Fruit fly (Drosophila melanogaster) whole organism, embryonic: ENCODE measurements around the gene can.

Experiments
- ATbp ChIP-seq: fragments of 200-800 bp; sonication (Bioruptor generic); optimal IDR thresholded peaks from 2 replicates; lab custom pipeline; 2017; ENCODE audit warnings: missing biosample characterization, mild to moderate bottlenecking, missing genetic modification characterization, missing genetic modification reagents
- Bgb ChIP-seq: fragments of 200-800 bp; sonication (Bioruptor generic); IDR thresholded peaks from 2 replicates; pipeline ENCODE4 v1.3.6; 2022; ENCODE audit warnings: missing biosample characterization, missing genetic modification characterization; ENCODE audit not compliant: partially characterized antibody
- Blimp-1 ChIP-seq: fragments of 200-800 bp; sonication (Bioruptor generic); optimal IDR thresholded peaks from 3 replicates; lab custom pipeline; 2018; ENCODE audit warnings: missing biosample characterization, missing genetic modification characterization, mild to moderate bottlenecking, moderate library complexity, missing genetic modification reagents
- BtbVII ChIP-seq: fragments of 200-800 bp; sonication (Bioruptor generic); optimal IDR thresholded peaks from 3 replicates; lab custom pipeline; 2017; ENCODE audit warnings: missing biosample characterization, mild to moderate bottlenecking, missing genetic modification characterization
- CG11504 ChIP-seq: fragments of 200-800 bp; sonication (Bioruptor generic); optimal IDR thresholded peaks from 3 replicates; lab custom pipeline; 2019; ENCODE audit warnings: missing biosample characterization, mild to moderate bottlenecking, missing genetic modification characterization, moderate library complexity
- CG14667 ChIP-seq: fragments of 200-800 bp; sonication (Bioruptor generic); IDR thresholded peaks from 2 replicates; pipeline ENCODE4 v1.3.6; 2022; ENCODE audit warnings: missing biosample characterization, missing genetic modification characterization
- CG16863 ChIP-seq: fragments of 200-800 bp; sonication (Bioruptor generic); optimal IDR thresholded peaks from 3 replicates; lab custom pipeline; 2016; ENCODE audit warnings: missing biosample characterization, missing genetic modification characterization
- CG17359 ChIP-seq: fragments of 200-800 bp; sonication (Bioruptor generic); optimal IDR thresholded peaks from 3 replicates; lab custom pipeline; 2018; ENCODE audit warnings: missing biosample characterization, mild to moderate bottlenecking, missing genetic modification characterization, moderate library complexity
- CG1792 ChIP-seq: fragments of 200-800 bp; sonication (Bioruptor generic); optimal IDR thresholded peaks from 2 replicates; lab custom pipeline; 2016; ENCODE audit warnings: missing biosample characterization, missing genetic modification characterization
- CG1832 ChIP-seq: fragments of 200-800 bp; sonication (Bioruptor generic); optimal IDR thresholded peaks from 2 replicates; lab custom pipeline; 2017; ENCODE audit warnings: missing biosample characterization, mild to moderate bottlenecking, missing genetic modification characterization, inconsistent platforms
- CG2712 ChIP-seq: fragments of 200-800 bp; optimal IDR thresholded peaks from 3 replicates; lab custom pipeline; 2019; ENCODE audit warnings: missing biosample characterization, mild to moderate bottlenecking, missing genetic modification characterization, moderate library complexity
- CG2875 ChIP-seq: fragments of 200-800 bp; sonication (Bioruptor generic); optimal IDR thresholded peaks from 2 replicates; lab custom pipeline; 2017; ENCODE audit warnings: missing biosample characterization, mild to moderate bottlenecking, missing genetic modification characterization, missing genetic modification reagents
- CG3163 ChIP-seq: fragments of 200-800 bp; sonication (Bioruptor generic); optimal IDR thresholded peaks from 3 replicates; lab custom pipeline; 2016; ENCODE audit warnings: missing biosample characterization, missing genetic modification characterization
- CG3281 ChIP-seq: fragments of 200-800 bp; sonication (Bioruptor generic); optimal IDR thresholded peaks from 3 replicates; lab custom pipeline; 2017; ENCODE audit warnings: missing biosample characterization, mild to moderate bottlenecking, missing genetic modification characterization
- CG3995 ChIP-seq: fragments of 200-800 bp; sonication (Bioruptor generic); optimal IDR thresholded peaks from 3 replicates; lab custom pipeline; 2016; ENCODE audit warnings: missing biosample characterization, missing genetic modification characterization
- CG4328 ChIP-seq: fragments of 200-800 bp; sonication (Bioruptor generic); optimal IDR thresholded peaks from 3 replicates; lab custom pipeline; 2017; ENCODE audit warnings: missing biosample characterization, missing genetic modification reagents, missing genetic modification characterization
- CG5245 ChIP-seq: fragments of 200-800 bp; sonication (Bioruptor generic); optimal IDR thresholded peaks from 3 replicates; lab custom pipeline; 2016; ENCODE audit warnings: missing biosample characterization, missing genetic modification characterization
- CG6689 ChIP-seq: fragments of 200-800 bp; sonication (Bioruptor generic); IDR thresholded peaks from 2 replicates; pipeline ENCODE4 v1.3.6; 2022; ENCODE audit warnings: missing biosample characterization, missing genetic modification characterization
- CG8089 ChIP-seq: fragments of 200-800 bp; sonication (Bioruptor generic); optimal IDR thresholded peaks from 3 replicates; lab custom pipeline; 2016; ENCODE audit warnings: missing biosample characterization, missing genetic modification characterization
- Dp ChIP-seq: fragments of 200-800 bp; sonication (Bioruptor generic); optimal IDR thresholded peaks from 2 replicates; lab custom pipeline; 2018; ENCODE audit warnings: missing biosample characterization, mild to moderate bottlenecking, missing genetic modification characterization, moderate library complexity
- Drgx ChIP-seq: fragments of 200-800 bp; sonication (Bioruptor generic); IDR thresholded peaks from 2 replicates; pipeline ENCODE4 v1.3.6; 2022; ENCODE audit warnings: missing biosample characterization, missing genetic modification characterization
- E2f2 ChIP-seq: fragments of 200-800 bp; sonication (Bioruptor generic); IDR thresholded peaks from 2 replicates; pipeline ENCODE4 v1.3.6; 2022; ENCODE audit warnings: missing biosample characterization, missing genetic modification characterization
- ERR ChIP-seq: fragments of 200-800 bp; sonication (Bioruptor generic); optimal IDR thresholded peaks from 2 replicates; lab custom pipeline; 2016; ENCODE audit warnings: missing biosample characterization, missing genetic modification characterization
- HLH4C ChIP-seq: fragments of 200-800 bp; sonication (Bioruptor generic); IDR thresholded peaks from 3 replicates; pipeline ENCODE4 v1.3.6; 2022; ENCODE audit warnings: missing biosample characterization, missing genetic modification characterization; ENCODE audit not compliant: partially characterized antibody
- Hand ChIP-seq: fragments of 200-800 bp; sonication (Bioruptor generic); optimal IDR thresholded peaks from 2 replicates; lab custom pipeline; 2017; ENCODE audit warnings: mild to moderate bottlenecking, missing biosample characterization, missing genetic modification reagents, missing genetic modification characterization
- Jarid2 ChIP-seq: fragments of 200-800 bp; sonication (Bioruptor generic); optimal IDR thresholded peaks from 3 replicates; lab custom pipeline; 2017; ENCODE audit warnings: mild to moderate bottlenecking, missing biosample characterization, missing genetic modification reagents, missing genetic modification characterization
- NC2α ChIP-seq: fragments of 200-800 bp; sonication (Bioruptor generic); optimal IDR thresholded peaks from 2 replicates; lab custom pipeline; 2016; ENCODE audit warnings: missing biosample characterization, missing genetic modification characterization
- Sin3A ChIP-seq: fragments of >200 bp; optimal IDR thresholded peaks from 2 replicates; lab custom pipeline; 2018
- Usf ChIP-seq: fragments of 200-800 bp; sonication (Bioruptor generic); optimal IDR thresholded peaks from 2 replicates; lab custom pipeline; 2017; ENCODE audit warnings: missing genotype, missing biosample characterization, missing genetic modification characterization
- YL-1 ChIP-seq: fragments of 200-800 bp; sonication (Bioruptor generic); optimal IDR thresholded peaks from 3 replicates; lab custom pipeline; 2017; ENCODE audit warnings: missing biosample characterization, mild to moderate bottlenecking, missing genetic modification characterization
- ac ChIP-seq: fragments of 200-800 bp; sonication (Bioruptor generic); optimal IDR thresholded peaks from 3 replicates; lab custom pipeline; 2017; ENCODE audit warnings: missing biosample characterization, mild to moderate bottlenecking, missing genetic modification characterization
- ara ChIP-seq: fragments of 200-800 bp; sonication (Bioruptor generic); IDR thresholded peaks from 2 replicates; pipeline ENCODE4 v1.3.6; 2022; ENCODE audit warnings: missing biosample characterization, missing genetic modification characterization
- bsh ChIP-seq, 2 experiments: fragments of 200-800 bp; sonication (Bioruptor generic); optimal IDR thresholded peaks; 2 replicates each; lab custom pipeline; 2017 to 2018; ENCODE audit warnings: mild to moderate bottlenecking in 2 of 2, missing biosample characterization in 2 of 2, missing genetic modification characterization in 2 of 2, moderate library complexity in 1 of 2
- cato ChIP-seq: fragments of 200-800 bp; sonication (Bioruptor generic); optimal IDR thresholded peaks from 2 replicates; lab custom pipeline; 2016; ENCODE audit warnings: missing biosample characterization, missing genetic modification characterization, borderline replicate concordance
- emc ChIP-seq: fragments of 200-800 bp; sonication (Bioruptor generic); optimal IDR thresholded peaks from 2 replicates; lab custom pipeline; 2016; ENCODE audit warnings: missing biosample characterization, missing genetic modification characterization
- fd96Cb ChIP-seq: fragments of 200-800 bp; sonication (Bioruptor generic); optimal IDR thresholded peaks from 2 replicates; lab custom pipeline; 2018; ENCODE audit warnings: missing biosample characterization, mild to moderate bottlenecking, missing genetic modification characterization, moderate library complexity
- gem ChIP-seq: fragments of 200-800 bp; sonication (Bioruptor generic); optimal IDR thresholded peaks from 2 replicates; lab custom pipeline; 2019; ENCODE audit warnings: missing biosample characterization, mild to moderate bottlenecking, missing genetic modification characterization, moderate library complexity
- hb ChIP-seq: fragments of 200-800 bp; sonication (Bioruptor generic); IDR thresholded peaks from 3 replicates; pipeline ENCODE4 v1.3.6; 2022; ENCODE audit warnings: missing biosample characterization, missing genetic modification characterization; ENCODE audit not compliant: partially characterized antibody
- ind ChIP-seq: fragments of 200-800 bp; sonication (Bioruptor generic); optimal IDR thresholded peaks from 3 replicates; lab custom pipeline; 2016; ENCODE audit warnings: missing biosample characterization, missing genetic modification characterization
- kni ChIP-seq: fragments of 200-800 bp; sonication (Bioruptor generic); optimal IDR thresholded peaks from 3 replicates; lab custom pipeline; 2017; ENCODE audit warnings: mild to moderate bottlenecking, missing biosample characterization, missing genetic modification reagents, missing genetic modification characterization
- lbe ChIP-seq: fragments of 200-800 bp; sonication (Bioruptor generic); optimal IDR thresholded peaks from 2 replicates; lab custom pipeline; 2016; ENCODE audit warnings: missing biosample characterization, mild to moderate bottlenecking, missing genetic modification characterization
- mirr ChIP-seq: fragments of 200-800 bp; sonication (Bioruptor generic); optimal IDR thresholded peaks from 3 replicates; lab custom pipeline; 2018; ENCODE audit warnings: missing biosample characterization, mild to moderate bottlenecking, missing genetic modification characterization
- phol ChIP-seq: fragments of 200-800 bp; sonication (Bioruptor generic); optimal IDR thresholded peaks from 3 replicates; lab custom pipeline; 2018; ENCODE audit warnings: missing biosample characterization, mild to moderate bottlenecking, missing genetic modification characterization, moderate library complexity
- repo ChIP-seq: fragments of 200-800 bp; sonication (Bioruptor generic); optimal IDR thresholded peaks from 2 replicates; lab custom pipeline; 2016; ENCODE audit warnings: missing biosample characterization, missing genetic modification characterization
- salm ChIP-seq: fragments of 200-800 bp; sonication (Bioruptor generic); optimal IDR thresholded peaks from 2 replicates; lab custom pipeline; 2018; ENCODE audit warnings: missing biosample characterization, mild to moderate bottlenecking, missing genetic modification characterization
- slp2 ChIP-seq: fragments of 200-800 bp; sonication (Bioruptor generic); optimal IDR thresholded peaks from 2 replicates; lab custom pipeline; 2016; ENCODE audit warnings: missing biosample characterization, missing genetic modification characterization
- ssp ChIP-seq: fragments of 200-800 bp; sonication (Bioruptor generic); IDR thresholded peaks from 2 replicates; pipeline ENCODE4 v1.3.6; 2022; ENCODE audit warnings: missing biosample characterization, missing genetic modification characterization
- tll ChIP-seq, 2 experiments: fragments of 200-800 bp in 1 of 2; fragments of >200 bp in 1 of 2; sonication (Bioruptor generic) in 1 of 2; optimal IDR thresholded peaks; 2 replicates each; lab custom pipeline; 2017 to 2019; ENCODE audit warnings: missing biosample characterization in 2 of 2, missing genetic modification characterization in 2 of 2, mild to moderate bottlenecking in 1 of 2, moderate library complexity in 1 of 2
- vnd ChIP-seq: fragments of 200-800 bp; sonication (Bioruptor generic); IDR thresholded peaks from 3 replicates; pipeline ENCODE4 v1.3.6; 2022; ENCODE audit warnings: missing biosample characterization, missing genetic modification characterization; ENCODE audit not compliant: partially characterized antibody
- zen2 ChIP-seq: fragments of 200-800 bp; sonication (Bioruptor generic); IDR thresholded peaks from 3 replicates; pipeline ENCODE4 v1.3.6; 2022; ENCODE audit warnings: missing biosample characterization, missing genetic modification characterization; ENCODE audit not compliant: partially characterized antibody

Gene can

dm6 chr3L:10315823-10316222 is 48.9 kb upstream of the can start (continued):
- TF ChIP-seq CG11504, result peak; percentile 14
- no peak for TF ChIP-seq CG2875
- TF ChIP-seq Dp, result no peak
- TF ChIP-seq CG3281 (GFP tag; lab: Kevin White, UChicago), result no peak
- TF ChIP-seq Sin3A (lab: Kevin White, UChicago), result no peak
- no peak for TF ChIP-seq Blimp-1 (GFP tag; lab: Kevin White, UChicago)
- no peak for TF ChIP-seq CG4328 (GFP tag; lab: Kevin White, UChicago)
- peak; percentile 85 for TF ChIP-seq Drgx (GFP tag; lab: Robert Waterston, UW)
- TF ChIP-seq CG14667 (GFP tag; lab: Robert Waterston, UW), result no peak
- peak; percentile 36 for TF ChIP-seq gem
- TF ChIP-seq ssp (GFP tag; lab: Robert Waterston, UW), result no peak
- no peak for TF ChIP-seq hb (GFP tag; lab: Robert Waterston, UW)
- TF ChIP-seq CG1832 (GFP tag; lab: Kevin White, UChicago), result no peak
- TF ChIP-seq ara (GFP tag; lab: Robert Waterston, UW), result no peak
- no peak for TF ChIP-seq BtbVII (GFP tag; lab: Kevin White, UChicago)
- no peak for TF ChIP-seq CG8089 (GFP tag; lab: Kevin White, UChicago)
- TF ChIP-seq Usf (GFP tag; lab: Kevin White, UChicago), result no peak
- TF ChIP-seq CG3163 (GFP tag; lab: Kevin White, UChicago), result no peak
- TF ChIP-seq CG3995 (GFP tag; lab: Kevin White, UChicago), result no peak
- TF ChIP-seq slp2 (GFP tag; lab: Kevin White, UChicago), result no peak
- no peak for TF ChIP-seq tll (GFP tag; optimal IDR thresholded peaks at IDR 0.05; lab: Kevin White, UChicago)
- TF ChIP-seq ac (GFP tag; lab: Kevin White, UChicago), result no peak
- TF ChIP-seq kni, result no peak
- no peak for TF ChIP-seq cato (GFP tag; lab: Kevin White, UChicago)
- TF ChIP-seq lbe (GFP tag; lab: Kevin White, UChicago), result peak; percentile 17
- peak; percentile 17 for TF ChIP-seq ATbp (GFP tag; lab: Kevin White, UChicago)
- no peak for TF ChIP-seq Bgb
- TF ChIP-seq, all 482 proteins: peak for 12

dm6 chr3L:10314901-10315300 is 48.0 kb upstream of the can start:
- TF ChIP-seq E2f2 (no peak), fd96Cb (no peak), zen2 (GFP tag; lab: Robert Waterston, UW) (no peak), phol (no peak), mirr (GFP tag; lab: Kevin White, UChicago) (no peak), Hand (GFP tag; lab: Kevin White, UChicago) (no peak), CG11504 (peak; percentile 10), ATbp (GFP tag; lab: Kevin White, UChicago) (no peak), repo (no peak), HLH4C (no peak), CG17359 (no peak), emc (GFP tag; lab: Kevin White, UChicago) (no peak), CG1792 (GFP tag; lab: Kevin White, UChicago) (no peak), NC2α (GFP tag; lab: Kevin White, UChicago) (no peak), Drgx (GFP tag; lab: Robert Waterston, UW) (peak; percentile 85), CG2712 (tag; lab: Kevin White, UChicago) (no peak), YL-1 (no peak), Jarid2 (GFP tag; lab: Kevin White, UChicago) (no peak), ERR (GFP tag; lab: Kevin White, UChicago) (no peak), bsh (GFP tag; optimal IDR thresholded peaks at IDR 0.05; lab: Kevin White, UChicago) (peak in 1 of 2 experiments; percentile 12), CG5245 (GFP tag; lab: Kevin White, UChicago) (no peak), CG6689 (GFP tag; lab: Robert Waterston, UW) (0 out of 2 replicates have a peak, but pooled peaks have one; percentile 16), vnd (GFP tag; lab: Robert Waterston, UW) (no peak), CG16863 (no peak), salm (tag; lab: Kevin White, UChicago) (no peak), gem (peak; percentile 9), ind (no peak)
